Worm (Caenorhabditis elegans): ENCODE measurements around the gene spe-39.

The spe-39 gene

ce11 chrV:6751493-6752100 is 33.7 kb upstream of the spe-39 start:
- TF ChIP-seq nhr-28 (tag; optimal IDR thresholded peaks at IDR 0.05) (no peak), skn-1 (tag; optimal IDR thresholded peaks at IDR 0.05) (no peak), pha-4 (GFP tag; IDR thresholded peaks at IDR 0.05) (no peak), pha-4 (tag; optimal IDR thresholded peaks at IDR 0.05) (no peak), ceh-82 (tag; optimal IDR thresholded peaks at IDR 0.05) (no peak), hmg-1.1 (GFP tag; IDR thresholded peaks at IDR 0.05) (no peak), lsy-2 (tag; optimal IDR thresholded peaks at IDR 0.05) (peak in 1 of 2 experiments; percentile 6), unc-130 (GFP tag; optimal IDR thresholded peaks at IDR 0.05) (no peak), fkh-10 (GFP tag; optimal IDR thresholded peaks at IDR 0.05) (no peak), snpc-1.2 (GFP tag; IDR thresholded peaks at IDR 0.05) (no peak), unc-39 (tag; optimal IDR thresholded peaks at IDR 0.05) (no peak), ZK337.2 (GFP tag; IDR thresholded peaks at IDR 0.05) (no peak), zip-2 (tag; optimal IDR thresholded peaks at IDR 0.05) (no peak), ctbp-1 (GFP tag; IDR thresholded peaks at IDR 0.05) (no peak), egl-27 (tag; optimal IDR thresholded peaks at IDR 0.05) (no peak), set-16 (GFP tag; IDR thresholded peaks at IDR 0.05) (0 out of 2 replicates have a peak, but pooled peaks have one; percentile 11), rbr-2 (tag; optimal IDR thresholded peaks at IDR 0.05) (no peak), daf-19 (GFP tag; conservative IDR thresholded peaks at IDR 0.05) (no peak), fos-1 (tag; optimal IDR thresholded peaks at IDR 0.05) (no peak), sdz-12 (GFP tag; optimal IDR thresholded peaks at IDR 0.05) (no peak), aly-2 (tag; optimal IDR thresholded peaks at IDR 0.05) (no peak), vab-7 (GFP tag; IDR thresholded peaks at IDR 0.05) (no peak), ceh-20 (GFP tag; IDR thresholded peaks at IDR 0.05) (no peak), T20F7.1 (GFP tag; optimal IDR thresholded peaks at IDR 0.05) (no peak), mxl-3 (GFP tag; optimal IDR thresholded peaks at IDR 0.05) (peak; percentile 13), lin-13 (GFP tag; optimal IDR thresholded peaks at IDR 0.05) (no peak), lim-7 (GFP tag; IDR thresholded peaks at IDR 0.05) (no peak), F44E2.7 (GFP tag; IDR thresholded peaks at IDR 0.05) (no peak), php-3 (GFP tag; IDR thresholded peaks at IDR 0.05) (no peak), dmd-9 (GFP tag; IDR thresholded peaks at IDR 0.05) (no peak), nhr-77 (tag; optimal IDR thresholded peaks at IDR 0.05) (no peak), nhr-111 (GFP tag; optimal IDR thresholded peaks at IDR 0.05) (no peak), spr-3 (GFP tag; optimal IDR thresholded peaks at IDR 0.05) (no peak), daf-16 (GFP tag; optimal IDR thresholded peaks at IDR 0.05) (peak in 1 of 2 experiments; percentile 69), daf-16 (tag; optimal IDR thresholded peaks at IDR 0.05) (no peak), T26A8.4 (GFP tag; IDR thresholded peaks at IDR 0.05) (no peak), unc-62 (GFP tag; optimal IDR thresholded peaks at IDR 0.05 in 1 of 2) (no peak), unc-62 (tag; optimal IDR thresholded peaks at IDR 0.05) (no peak), lin-29 (GFP tag; IDR thresholded peaks at IDR 0.05) (no peak), duxl-1 (tag; optimal IDR thresholded peaks at IDR 0.05; ENCODE audit: poor library complexity) (no peak), ces-1 (GFP tag; optimal IDR thresholded peaks at IDR 0.05) (no peak), zip-11 (GFP tag; IDR thresholded peaks at IDR 0.05) (no peak), nhr-25 (tag; optimal IDR thresholded peaks at IDR 0.05; ENCODE audit: borderline replicate concordance, insufficient read depth) (no peak), mep-1 (tag; optimal IDR thresholded peaks at IDR 0.05) (no peak), aha-1 (tag) (peak; percentile 65), nhr-11 (tag; optimal IDR thresholded peaks at IDR 0.05) (peak; percentile 25), D1046.2 (GFP tag; IDR thresholded peaks at IDR 0.05) (no peak), hlh-30 (tag; optimal IDR thresholded peaks at IDR 0.05; ENCODE audit: insufficient read depth) (no peak), hlh-11 (tag; optimal IDR thresholded peaks at IDR 0.05) (peak; percentile 44), madf-5 (GFP tag; IDR thresholded peaks at IDR 0.05) (no peak), lin-38 (GFP tag; IDR thresholded peaks at IDR 0.05) (no peak)

Data from whole organism, L4 larva.